Fruit fly (Drosophila melanogaster) Kc167 (cell line): ENCODE results near the gene CG7728.

ENCODE experiments used
- Myc ChIP-seq: fragments of >200 bp; optimal IDR thresholded peaks from 2 replicates; lab custom pipeline; 2017; ENCODE audit warnings: missing external identifiers
- Sin3A ChIP-seq: fragments of >200 bp; optimal IDR thresholded peaks from 2 replicates; lab custom pipeline; 2018; ENCODE audit warnings: missing external identifiers
- h ChIP-seq: fragments of >200 bp; optimal IDR thresholded peaks from 3 replicates; lab custom pipeline; 2018; ENCODE audit warnings: missing external identifiers
- insv ChIP-seq: fragments of >200 bp; optimal IDR thresholded peaks from 3 replicates; lab custom pipeline; 2018; ENCODE audit warnings: missing external identifiers
- psq ChIP-seq: fragments of >200 bp; optimal IDR thresholded peaks from 2 replicates; lab custom pipeline; 2017; ENCODE audit warnings: missing external identifiers
- ttk ChIP-seq: sonication (Bioruptor generic); optimal IDR thresholded peaks from 2 replicates; lab custom pipeline; 2017; ENCODE audit warnings: missing external identifiers

Gene CG7728

dm6 chr3L:16985578-16985977 lies 30.8 kb upstream of the CG7728 start:
- TF ChIP-seq psq (lab: Kevin White, UChicago): no peak
- no peak for TF ChIP-seq Myc (lab: Kevin White, UChicago)
- no peak for TF ChIP-seq insv (lab: Kevin White, UChicago)
- no peak for TF ChIP-seq h (lab: Kevin White, UChicago)
- no peak for TF ChIP-seq ttk
- no peak for TF ChIP-seq Sin3A (lab: Kevin White, UChicago)

dm6 chr3L:16986062-16987013 lies 30.0 kb upstream of the CG7728 start:
- TF ChIP-seq ttk (no peak), h (lab: Kevin White, UChicago) (no peak), Myc (lab: Kevin White, UChicago) (no peak), insv (lab: Kevin White, UChicago) (no peak), Sin3A (lab: Kevin White, UChicago) (no peak), psq (lab: Kevin White, UChicago) (no peak)

dm6 chr3L:16987347-16987746 lies 29.0 kb upstream of the CG7728 start:
- TF ChIP-seq Myc (lab: Kevin White, UChicago): no peak
- TF ChIP-seq insv (lab: Kevin White, UChicago): no peak

- no peak for TF ChIP-seq insv (lab: Kevin White, UChicago)
- TF ChIP-seq h (lab: Kevin White, UChicago): no peak
- TF ChIP-seq psq (lab: Kevin White, UChicago): no peak
- TF ChIP-seq Myc (lab: Kevin White, UChicago): no peak
- TF ChIP-seq ttk: no peak
- TF ChIP-seq Sin3A (lab: Kevin White, UChicago): no peak
Measured at dm6 chr3L:16988526-16988925, 27.8 kb upstream of the CG7728 start.

dm6 chr3L:16989169-16989568 lies 27.2 kb upstream of the CG7728 start:
- TF ChIP-seq h (lab: Kevin White, UChicago) (no peak), ttk (no peak), Myc (lab: Kevin White, UChicago) (no peak), Sin3A (lab: Kevin White, UChicago) (no peak), insv (lab: Kevin White, UChicago) (no peak), psq (lab: Kevin White, UChicago) (no peak)

dm6 chr3L:16994805-16995204 lies 21.5 kb upstream of the CG7728 start:
- TF ChIP-seq h (lab: Kevin White, UChicago) (no peak), Sin3A (lab: Kevin White, UChicago) (no peak), ttk (no peak), psq (lab: Kevin White, UChicago) (no peak), insv (lab: Kevin White, UChicago) (no peak), Myc (lab: Kevin White, UChicago) (no peak)

dm6 chr3L:17000289-17000688 lies 16.0 kb upstream of the CG7728 start:
- TF ChIP-seq h (lab: Kevin White, UChicago): no peak
- TF ChIP-seq insv (lab: Kevin White, UChicago): no peak
- TF ChIP-seq psq (lab: Kevin White, UChicago): no peak
- no peak for TF ChIP-seq ttk
- TF ChIP-seq Myc (lab: Kevin White, UChicago): no peak
- TF ChIP-seq Sin3A (lab: Kevin White, UChicago): no peak

dm6 chr3L:17001055-17001454 lies 15.3 kb upstream of the CG7728 start:
- no peak for TF ChIP-seq Sin3A (lab: Kevin White, UChicago)
- no peak for TF ChIP-seq ttk
- TF ChIP-seq insv (lab: Kevin White, UChicago): no peak
- TF ChIP-seq Myc (lab: Kevin White, UChicago): no peak
- TF ChIP-seq h (lab: Kevin White, UChicago): no peak
- TF ChIP-seq psq (lab: Kevin White, UChicago): no peak

dm6 chr3L:17002140-17002849 lies 14.0 kb upstream of the CG7728 start:
- TF ChIP-seq h (lab: Kevin White, UChicago) (no peak), insv (lab: Kevin White, UChicago) (no peak), Myc (lab: Kevin White, UChicago) (no peak), ttk (no peak), psq (lab: Kevin White, UChicago) (no peak), Sin3A (lab: Kevin White, UChicago) (no peak)

dm6 chr3L:17003251-17004171 lies 12.8 kb upstream of the CG7728 start:
- TF ChIP-seq Sin3A (lab: Kevin White, UChicago) (no peak), psq (lab: Kevin White, UChicago) (no peak), h (lab: Kevin White, UChicago) (no peak), ttk (no peak), Myc (lab: Kevin White, UChicago) (no peak), insv (lab: Kevin White, UChicago) (no peak)
